Fruit fly (Drosophila melanogaster) whole organism, wandering third instar larva: ENCODE results near the gene PCID2.

ENCODE experiments used
- Abd-B ChIP-seq: fragments of >200 bp; optimal IDR thresholded peaks from 2 replicates; lab custom pipeline; 2017; ENCODE audit warnings: missing biosample characterization, missing genetic modification characterization
- CG32264 ChIP-seq: fragments of 200-800 bp; sonication (Bioruptor generic); optimal IDR thresholded peaks from 2 replicates; lab custom pipeline; 2016; ENCODE audit warnings: missing biosample characterization, missing genetic modification characterization
- CG9705 ChIP-seq: fragments of 200-800 bp; sonication (Bioruptor generic); optimal IDR thresholded peaks from 2 replicates; lab custom pipeline; 2018; ENCODE audit warnings: missing biosample characterization, mild to moderate bottlenecking, missing genetic modification characterization
- CrebA ChIP-seq: fragments of 200-800 bp; sonication (Bioruptor generic); optimal IDR thresholded peaks from 2 replicates; lab custom pipeline; 2016; ENCODE audit warnings: missing biosample characterization, mild to moderate bottlenecking, missing genetic modification characterization, borderline replicate concordance
- Dfd ChIP-seq: fragments of >200 bp; optimal IDR thresholded peaks from 2 replicates; lab custom pipeline; 2017; ENCODE audit warnings: missing biosample characterization, missing genetic modification characterization
- Dif ChIP-seq: fragments of 200-275, 200-300 bp; sonication (Bioruptor generic); optimal IDR thresholded peaks from 2 replicates; lab custom pipeline; 2018; ENCODE audit warnings: missing biosample characterization, missing genetic modification characterization; ENCODE audit not compliant: partially characterized antibody
- GATAd ChIP-seq: sonication (Bioruptor generic); optimal IDR thresholded peaks from 2 replicates; lab custom pipeline; 2016; ENCODE audit warnings: missing biosample characterization, missing genetic modification characterization
- Hnf4 ChIP-seq: fragments of 200-800 bp; sonication (Bioruptor generic); optimal IDR thresholded peaks from 2 replicates; lab custom pipeline; 2016; ENCODE audit warnings: missing biosample characterization, mild to moderate bottlenecking, missing genetic modification characterization
- Hr78 ChIP-seq: fragments of >200 bp; optimal IDR thresholded peaks from 2 replicates; lab custom pipeline; 2017; ENCODE audit warnings: missing biosample characterization, missing genetic modification characterization
- Jra ChIP-seq: sonication (Bioruptor generic); optimal IDR thresholded peaks from 2 replicates; lab custom pipeline; 2016; ENCODE audit warnings: missing biosample characterization, missing genetic modification characterization
- Myc ChIP-seq: fragments of >200 bp; optimal IDR thresholded peaks from 2 replicates; lab custom pipeline; 2017
- N ChIP-seq: fragments of >200 bp; optimal IDR thresholded peaks from 2 replicates; lab custom pipeline; 2018; ENCODE audit warnings: missing biosample characterization, missing external identifiers, missing genetic modification characterization
- OdsH ChIP-seq: fragments of 200-800 bp; sonication (Bioruptor generic); optimal IDR thresholded peaks from 2 replicates; lab custom pipeline; 2016; ENCODE audit warnings: missing biosample characterization, mild to moderate bottlenecking, missing genetic modification characterization
- Rel ChIP-seq, 2 experiments: fragments of 200-800 bp; sonication (Bioruptor generic) in 1 of 2; optimal IDR thresholded peaks; 2 replicates in 1 of 2; 3 replicates in 1 of 2; lab custom pipeline; 2016 to 2019; ENCODE audit warnings: mild to moderate bottlenecking in 2 of 2, missing biosample characterization in 2 of 2, missing genetic modification characterization in 2 of 2, moderate library complexity in 1 of 2
- Sp1 ChIP-seq: fragments of 200-800 bp; sonication (Bioruptor generic); optimal IDR thresholded peaks from 3 replicates; lab custom pipeline; 2019; ENCODE audit warnings: missing biosample characterization, mild to moderate bottlenecking, missing genetic modification characterization, moderate library complexity
- br ChIP-seq: fragments of 200-800 bp; sonication (Bioruptor generic); optimal IDR thresholded peaks from 2 replicates; lab custom pipeline; 2016; ENCODE audit warnings: missing biosample characterization, missing genetic modification characterization
- brk ChIP-seq: fragments of 200-800 bp; sonication (Bioruptor generic); optimal IDR thresholded peaks from 2 replicates; lab custom pipeline; 2016; ENCODE audit warnings: missing biosample characterization, mild to moderate bottlenecking, missing genetic modification characterization
- dsf ChIP-seq: sonication (Bioruptor generic); optimal IDR thresholded peaks from 2 replicates; lab custom pipeline; 2016; ENCODE audit warnings: missing biosample characterization, missing genetic modification characterization, borderline replicate concordance
- ey ChIP-seq: fragments of 200-800 bp; sonication (Bioruptor generic); optimal IDR thresholded peaks from 2 replicates; lab custom pipeline; 2016; ENCODE audit warnings: missing biosample characterization, missing genetic modification characterization
- foxo ChIP-seq, 2 experiments: fragments of 200-800 bp; sonication (Bioruptor generic); optimal IDR thresholded peaks; 2 replicates in 1 of 2; 3 replicates in 1 of 2; lab custom pipeline; 2016 to 2017; ENCODE audit warnings: missing biosample characterization in 2 of 2, missing genetic modification characterization in 2 of 2
- fru ChIP-seq: fragments of 200-800 bp; sonication (Bioruptor generic); optimal IDR thresholded peaks from 3 replicates; lab custom pipeline; 2016; ENCODE audit warnings: missing biosample characterization, mild to moderate bottlenecking, missing genetic modification characterization
- jim ChIP-seq: fragments of 175-275, 200-325 bp; sonication (Bioruptor generic); optimal IDR thresholded peaks from 2 replicates; lab custom pipeline; 2016; ENCODE audit warnings: missing biosample characterization, mild to moderate bottlenecking, missing genetic modification characterization
- lola ChIP-seq: fragments of >200 bp; optimal IDR thresholded peaks from 2 replicates; lab custom pipeline; 2017; ENCODE audit warnings: missing biosample characterization, missing genetic modification characterization
- pan ChIP-seq: fragments of >200 bp; optimal IDR thresholded peaks from 2 replicates; lab custom pipeline; 2017
- rgr ChIP-seq: fragments of 200-800 bp; sonication (Bioruptor generic); optimal IDR thresholded peaks from 3 replicates; lab custom pipeline; 2016; ENCODE audit warnings: missing biosample characterization, mild to moderate bottlenecking, missing genetic modification characterization
- sage ChIP-seq: fragments of 200-800 bp; sonication (Bioruptor generic); optimal IDR thresholded peaks from 2 replicates; lab custom pipeline; 2016; ENCODE audit warnings: missing biosample characterization, mild to moderate bottlenecking, missing genetic modification characterization
- sv ChIP-seq: fragments of 200-800 bp; sonication (Bioruptor generic); optimal IDR thresholded peaks from 3 replicates; lab custom pipeline; 2016; ENCODE audit warnings: missing biosample characterization, missing genetic modification characterization
- tai ChIP-seq: sonication (Bioruptor generic); optimal IDR thresholded peaks from 2 replicates; lab custom pipeline; 2016; ENCODE audit warnings: missing biosample characterization, missing genetic modification characterization
- usp ChIP-seq: fragments of >200 bp; optimal IDR thresholded peaks from 2 replicates; lab custom pipeline; 2017; ENCODE audit warnings: missing biosample characterization, missing genetic modification characterization
- woc ChIP-seq: sonication (Bioruptor generic); optimal IDR thresholded peaks from 2 replicates; lab custom pipeline; 2016; ENCODE audit warnings: missing biosample characterization, mild to moderate bottlenecking, missing genetic modification characterization

Gene PCID2

DNA sequence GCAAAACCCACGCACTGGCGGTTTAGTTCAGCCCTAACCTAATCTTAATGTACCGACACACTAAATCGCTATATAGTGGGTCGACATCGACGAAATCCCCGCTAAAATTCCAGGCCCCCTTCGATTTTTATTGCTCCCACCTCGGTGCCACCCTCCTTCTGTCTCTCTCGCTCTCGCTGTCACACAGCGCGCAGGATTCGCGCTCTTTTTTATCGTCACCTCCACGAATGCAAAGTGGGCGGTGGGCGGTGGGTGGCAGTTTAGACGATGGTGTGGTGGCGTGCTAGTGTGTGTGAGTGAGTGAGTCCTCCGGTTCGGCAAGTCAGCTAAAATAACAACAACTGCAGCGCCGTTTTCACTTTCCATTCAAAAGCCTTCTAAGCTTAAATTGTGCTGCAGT, 24.2 kb upstream of the PCID2 start:
- TF ChIP-seq br (GFP tag; lab: Kevin White, UChicago) = no peak
- no peak for TF ChIP-seq jim (GFP tag; lab: Kevin White, UChicago)
- no peak for TF ChIP-seq Hnf4 (GFP tag; lab: Kevin White, UChicago)
- TF ChIP-seq Rel (GFP tag; optimal IDR thresholded peaks at IDR 0.05; lab: Kevin White, UChicago) = no peak
- no peak for TF ChIP-seq Rel (tag; optimal IDR thresholded peaks at IDR 0.05; lab: Kevin White, UChicago)
- no peak for TF ChIP-seq lola (GFP tag; lab: Kevin White, UChicago)
- no peak for TF ChIP-seq pan (lab: Kevin White, UChicago)
- no peak for TF ChIP-seq rgr
- TF ChIP-seq CG32264 (GFP tag; lab: Kevin White, UChicago) = no peak
- no peak for TF ChIP-seq Dif
- no peak for TF ChIP-seq GATAd
- no peak for TF ChIP-seq ey (GFP tag; lab: Kevin White, UChicago)
- TF ChIP-seq fru (GFP tag; lab: Kevin White, UChicago) = no peak
- no peak for TF ChIP-seq foxo (GFP tag; optimal IDR thresholded peaks at IDR 0.05; lab: Kevin White, UChicago)
- no peak for TF ChIP-seq N
- no peak for TF ChIP-seq Abd-B (GFP tag; lab: Kevin White, UChicago)
- no peak for TF ChIP-seq Sp1 (GFP tag; lab: Kevin White, UChicago)

DNA sequence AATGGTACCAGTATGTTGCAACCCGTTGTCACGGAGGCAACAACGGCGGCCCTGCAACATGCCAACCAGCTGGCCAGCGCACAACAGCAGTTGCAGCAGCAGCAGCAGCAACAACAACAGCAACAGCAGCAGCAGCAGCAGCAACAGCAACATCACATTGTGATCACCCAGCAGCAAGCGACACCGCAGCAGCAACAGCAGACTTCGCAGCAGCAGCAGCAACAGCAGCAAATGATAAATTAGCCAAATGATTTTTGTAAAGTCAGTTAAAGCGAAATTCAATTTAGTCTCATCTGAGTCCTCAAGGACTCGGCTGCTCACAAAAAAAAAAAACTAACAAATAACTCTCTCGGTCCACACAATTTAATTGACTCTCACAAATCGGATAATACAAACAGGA, 22.0 kb upstream of the PCID2 start:
- TF ChIP-seq Myc (lab: Kevin White, UChicago) (no peak), Dfd (GFP tag; lab: Kevin White, UChicago) (peak; percentile 93)

DNA sequence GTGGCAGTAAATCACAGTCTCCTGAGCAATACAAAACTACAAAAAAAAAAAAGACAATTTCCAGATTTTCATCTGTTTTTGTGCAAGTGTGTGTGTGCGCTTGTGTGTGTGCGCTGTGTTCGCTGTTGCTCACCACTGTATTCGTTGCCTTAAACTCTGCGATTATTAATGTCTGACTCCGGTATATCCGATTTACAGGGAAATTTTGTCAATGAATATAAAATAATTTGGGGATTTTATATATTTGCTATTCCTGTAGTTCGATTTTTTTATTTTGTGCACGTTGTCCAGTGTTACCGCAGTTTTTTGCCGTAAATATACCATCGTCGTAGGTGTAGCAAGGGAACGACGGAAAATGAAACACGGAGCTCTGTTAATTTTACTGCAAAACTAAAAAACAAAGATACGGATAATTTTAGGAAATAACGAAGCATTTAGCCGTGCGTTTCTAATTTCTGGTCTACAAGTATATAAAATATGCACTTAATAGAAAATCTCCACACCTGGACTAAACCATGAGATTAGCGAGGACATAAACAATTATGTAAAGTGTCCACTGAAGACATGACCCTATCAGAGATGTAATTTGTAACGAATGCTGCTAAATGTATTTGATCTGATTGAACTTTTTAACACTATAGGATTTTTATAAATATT, 17.0 kb upstream of the PCID2 start, which contains the start of gene Duba:
TSS of gene Duba (minus strand) at position 313 of the 657 bp plus-strand sequence.
- no peak for TF ChIP-seq Rel (GFP tag; optimal IDR thresholded peaks at IDR 0.05; lab: Kevin White, UChicago)
- TF ChIP-seq Rel (tag; optimal IDR thresholded peaks at IDR 0.05; lab: Kevin White, UChicago) = peak; percentile 75
- no peak for TF ChIP-seq br (GFP tag; lab: Kevin White, UChicago)
- TF ChIP-seq Hr78 (GFP tag; lab: Kevin White, UChicago) = peak; percentile 36
- no peak for TF ChIP-seq dsf (GFP tag; lab: Kevin White, UChicago)
- no peak for TF ChIP-seq woc (GFP tag; lab: Kevin White, UChicago)
- no peak for TF ChIP-seq brk (GFP tag; lab: Kevin White, UChicago)
- TF ChIP-seq, all 38 proteins: peak for 2

DNA sequence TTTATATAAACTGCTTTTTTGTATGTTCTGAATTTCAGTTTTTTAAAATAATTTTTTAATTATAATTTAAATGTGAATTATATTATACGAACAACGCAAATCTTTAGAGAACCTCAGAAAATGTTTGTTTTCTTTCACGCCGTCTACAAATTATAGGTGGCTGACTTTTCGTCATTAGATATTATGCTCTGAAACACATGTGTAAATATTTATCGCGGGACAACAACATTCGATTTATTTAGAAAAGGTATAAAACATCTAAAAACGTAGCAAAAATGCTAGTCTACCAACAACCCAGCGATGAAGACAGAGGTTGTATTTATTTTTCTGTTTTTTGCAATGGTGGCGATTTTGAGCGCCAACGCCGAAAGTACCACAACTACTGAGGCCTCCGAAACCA, 16.4 kb upstream of the PCID2 start, which contains the start of gene CG42832:
TSS of gene CG42832 (plus strand) at position 301 of the 400 bp plus-strand sequence.
- TF ChIP-seq br (GFP tag; lab: Kevin White, UChicago) (no peak), usp (GFP tag; lab: Kevin White, UChicago) (no peak), ey (GFP tag; lab: Kevin White, UChicago) (no peak), foxo (GFP tag; optimal IDR thresholded peaks at IDR 0.05; lab: Kevin White, UChicago) (no peak), Dif (no peak), fru (GFP tag; lab: Kevin White, UChicago) (no peak), rgr (no peak), tai (GFP tag; lab: Kevin White, UChicago) (no peak), sage (no peak), woc (GFP tag; lab: Kevin White, UChicago) (no peak), brk (GFP tag; lab: Kevin White, UChicago) (no peak), Rel (GFP tag; optimal IDR thresholded peaks at IDR 0.05; lab: Kevin White, UChicago) (no peak), Rel (tag; optimal IDR thresholded peaks at IDR 0.05; lab: Kevin White, UChicago) (no peak), sv (GFP tag; lab: Kevin White, UChicago) (no peak), Jra (GFP tag; lab: Kevin White, UChicago) (no peak), Hnf4 (GFP tag; lab: Kevin White, UChicago) (no peak), OdsH (GFP tag; lab: Kevin White, UChicago) (no peak), CrebA (GFP tag; lab: Kevin White, UChicago) (no peak)

DNA sequence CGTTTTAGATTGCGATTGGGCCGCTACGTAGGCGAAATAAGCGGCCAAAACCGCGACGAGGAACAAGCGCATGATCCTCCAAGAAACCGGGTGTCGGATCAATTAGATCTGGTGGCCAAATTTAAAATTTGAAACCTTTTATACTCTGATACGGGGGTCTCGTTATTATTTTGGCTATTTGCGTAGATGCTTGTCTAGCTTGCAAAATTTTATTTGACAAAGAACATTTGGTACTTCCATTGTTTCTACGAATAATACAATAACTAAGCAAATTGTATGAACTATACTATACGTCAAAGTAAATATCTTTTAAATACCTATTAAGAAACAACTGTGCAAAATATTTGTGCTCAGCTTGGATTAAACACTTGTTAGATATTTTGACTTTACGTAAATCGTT, 6.2 kb upstream of the PCID2 start, which contains the start of gene Muc68Ca:
TSS of gene Muc68Ca (minus strand) at position 101 of the 400 bp plus-strand sequence.
- TF ChIP-seq Sp1 (GFP tag; lab: Kevin White, UChicago) (no peak), CG9705 (GFP tag; lab: Kevin White, UChicago) (no peak), sage (no peak)
